Fruit fly (Drosophila melanogaster) whole organism, wandering third instar larva: ENCODE measurements around the gene yellow-e2.

Experiments
- Abd-B ChIP-seq: fragments of >200 bp; optimal IDR thresholded peaks from 2 replicates; lab custom pipeline; 2017; ENCODE audit warnings: missing biosample characterization, missing genetic modification characterization
- CG32264 ChIP-seq: fragments of 200-800 bp; sonication (Bioruptor generic); optimal IDR thresholded peaks from 2 replicates; lab custom pipeline; 2016; ENCODE audit warnings: missing biosample characterization, missing genetic modification characterization
- CG9705 ChIP-seq: fragments of 200-800 bp; sonication (Bioruptor generic); optimal IDR thresholded peaks from 2 replicates; lab custom pipeline; 2018; ENCODE audit warnings: missing biosample characterization, mild to moderate bottlenecking, missing genetic modification characterization
- Dfd ChIP-seq: fragments of >200 bp; optimal IDR thresholded peaks from 2 replicates; lab custom pipeline; 2017; ENCODE audit warnings: missing biosample characterization, missing genetic modification characterization
- Dif ChIP-seq: fragments of 200-275, 200-300 bp; sonication (Bioruptor generic); optimal IDR thresholded peaks from 2 replicates; lab custom pipeline; 2018; ENCODE audit warnings: missing biosample characterization, missing genetic modification characterization; ENCODE audit not compliant: partially characterized antibody
- GATAd ChIP-seq: sonication (Bioruptor generic); optimal IDR thresholded peaks from 2 replicates; lab custom pipeline; 2016; ENCODE audit warnings: missing biosample characterization, missing genetic modification characterization
- HLH106 ChIP-seq: fragments of 200-800 bp; optimal IDR thresholded peaks from 3 replicates; lab custom pipeline; 2019; ENCODE audit warnings: missing biosample characterization, mild to moderate bottlenecking, missing genetic modification characterization, moderate library complexity
- Hnf4 ChIP-seq: fragments of 200-800 bp; sonication (Bioruptor generic); optimal IDR thresholded peaks from 2 replicates; lab custom pipeline; 2016; ENCODE audit warnings: missing biosample characterization, mild to moderate bottlenecking, missing genetic modification characterization
- Hr78 ChIP-seq: fragments of >200 bp; optimal IDR thresholded peaks from 2 replicates; lab custom pipeline; 2017; ENCODE audit warnings: missing biosample characterization, missing genetic modification characterization
- Hr83 ChIP-seq: fragments of 200-300 bp; sonication (Bioruptor generic); optimal IDR thresholded peaks from 2 replicates; lab custom pipeline; 2016; ENCODE audit warnings: missing biosample characterization, mild to moderate bottlenecking, missing genetic modification characterization, moderate library complexity; ENCODE audit not compliant: poor library complexity, severe bottlenecking
- Jra ChIP-seq: sonication (Bioruptor generic); optimal IDR thresholded peaks from 2 replicates; lab custom pipeline; 2016; ENCODE audit warnings: missing biosample characterization, missing genetic modification characterization
- Mio ChIP-seq: sonication (Bioruptor generic); optimal IDR thresholded peaks from 2 replicates; lab custom pipeline; 2016; ENCODE audit warnings: missing biosample characterization, missing genetic modification characterization
- Myc ChIP-seq: fragments of >200 bp; optimal IDR thresholded peaks from 2 replicates; lab custom pipeline; 2017
- N ChIP-seq: fragments of >200 bp; optimal IDR thresholded peaks from 2 replicates; lab custom pipeline; 2018; ENCODE audit warnings: missing biosample characterization, missing external identifiers, missing genetic modification characterization
- OdsH ChIP-seq: fragments of 200-800 bp; sonication (Bioruptor generic); optimal IDR thresholded peaks from 2 replicates; lab custom pipeline; 2016; ENCODE audit warnings: missing biosample characterization, mild to moderate bottlenecking, missing genetic modification characterization
- Rel ChIP-seq, 2 experiments: fragments of 200-800 bp; sonication (Bioruptor generic) in 1 of 2; optimal IDR thresholded peaks; 2 replicates in 1 of 2; 3 replicates in 1 of 2; lab custom pipeline; 2016 to 2019; ENCODE audit warnings: mild to moderate bottlenecking in 2 of 2, missing biosample characterization in 2 of 2, missing genetic modification characterization in 2 of 2, moderate library complexity in 1 of 2
- Sp1 ChIP-seq: fragments of 200-800 bp; sonication (Bioruptor generic); optimal IDR thresholded peaks from 3 replicates; lab custom pipeline; 2019; ENCODE audit warnings: missing biosample characterization, mild to moderate bottlenecking, missing genetic modification characterization, moderate library complexity
- Vsx2 ChIP-seq: fragments of 200-300, 225-300 bp; sonication (Bioruptor generic); optimal IDR thresholded peaks from 2 replicates; lab custom pipeline; 2018; ENCODE audit warnings: missing biosample characterization, missing genetic modification characterization; ENCODE audit not compliant: partially characterized antibody
- br ChIP-seq: fragments of 200-800 bp; sonication (Bioruptor generic); optimal IDR thresholded peaks from 2 replicates; lab custom pipeline; 2016; ENCODE audit warnings: missing biosample characterization, missing genetic modification characterization
- brk ChIP-seq: fragments of 200-800 bp; sonication (Bioruptor generic); optimal IDR thresholded peaks from 2 replicates; lab custom pipeline; 2016; ENCODE audit warnings: missing biosample characterization, mild to moderate bottlenecking, missing genetic modification characterization
- dl ChIP-seq, 2 experiments: fragments of 175-275, 200-275 bp in 1 of 2; fragments of 200-275 bp in 1 of 2; sonication (Bioruptor generic); optimal IDR thresholded peaks; lab custom pipeline; 2018; ENCODE audit warnings: mild to moderate bottlenecking in 2 of 2, missing biosample characterization in 2 of 2, missing genetic modification characterization in 2 of 2, moderate library complexity in 2 of 2; ENCODE audit not compliant: partially characterized antibody in 2 of 2, insufficient read depth in 1 of 2
- dmrt93B ChIP-seq: fragments of 200-800 bp; sonication (Bioruptor generic); optimal IDR thresholded peaks from 2 replicates; lab custom pipeline; 2018; ENCODE audit warnings: missing biosample characterization, mild to moderate bottlenecking, missing genetic modification characterization
- dsf ChIP-seq: sonication (Bioruptor generic); optimal IDR thresholded peaks from 2 replicates; lab custom pipeline; 2016; ENCODE audit warnings: missing biosample characterization, missing genetic modification characterization, borderline replicate concordance
- ey ChIP-seq: fragments of 200-800 bp; sonication (Bioruptor generic); optimal IDR thresholded peaks from 2 replicates; lab custom pipeline; 2016; ENCODE audit warnings: missing biosample characterization, missing genetic modification characterization
- foxo ChIP-seq, 2 experiments: fragments of 200-800 bp; sonication (Bioruptor generic); optimal IDR thresholded peaks; 2 replicates in 1 of 2; 3 replicates in 1 of 2; lab custom pipeline; 2016 to 2017; ENCODE audit warnings: missing biosample characterization in 2 of 2, missing genetic modification characterization in 2 of 2
- fru ChIP-seq: fragments of 200-800 bp; sonication (Bioruptor generic); optimal IDR thresholded peaks from 3 replicates; lab custom pipeline; 2016; ENCODE audit warnings: missing biosample characterization, mild to moderate bottlenecking, missing genetic modification characterization
- h ChIP-seq: fragments of 200-800 bp; sonication (Bioruptor generic); optimal IDR thresholded peaks from 3 replicates; lab custom pipeline; 2016; ENCODE audit warnings: missing biosample characterization, mild to moderate bottlenecking, missing genetic modification characterization
- jim ChIP-seq: fragments of 175-275, 200-325 bp; sonication (Bioruptor generic); optimal IDR thresholded peaks from 2 replicates; lab custom pipeline; 2016; ENCODE audit warnings: missing biosample characterization, mild to moderate bottlenecking, missing genetic modification characterization
- lola ChIP-seq: fragments of >200 bp; optimal IDR thresholded peaks from 2 replicates; lab custom pipeline; 2017; ENCODE audit warnings: missing biosample characterization, missing genetic modification characterization
- pan ChIP-seq: fragments of >200 bp; optimal IDR thresholded peaks from 2 replicates; lab custom pipeline; 2017
- psq ChIP-seq: fragments of 200-800 bp; sonication (Bioruptor generic); optimal IDR thresholded peaks from 3 replicates; lab custom pipeline; 2017; ENCODE audit warnings: missing biosample characterization, mild to moderate bottlenecking, missing genetic modification characterization, moderate library complexity
- rgr ChIP-seq: fragments of 200-800 bp; sonication (Bioruptor generic); optimal IDR thresholded peaks from 3 replicates; lab custom pipeline; 2016; ENCODE audit warnings: missing biosample characterization, mild to moderate bottlenecking, missing genetic modification characterization
- sage ChIP-seq: fragments of 200-800 bp; sonication (Bioruptor generic); optimal IDR thresholded peaks from 2 replicates; lab custom pipeline; 2016; ENCODE audit warnings: missing biosample characterization, mild to moderate bottlenecking, missing genetic modification characterization
- sv ChIP-seq: fragments of 200-800 bp; sonication (Bioruptor generic); optimal IDR thresholded peaks from 3 replicates; lab custom pipeline; 2016; ENCODE audit warnings: missing biosample characterization, missing genetic modification characterization
- tai ChIP-seq: sonication (Bioruptor generic); optimal IDR thresholded peaks from 2 replicates; lab custom pipeline; 2016; ENCODE audit warnings: missing biosample characterization, missing genetic modification characterization
- usp ChIP-seq: fragments of >200 bp; optimal IDR thresholded peaks from 2 replicates; lab custom pipeline; 2017; ENCODE audit warnings: missing biosample characterization, missing genetic modification characterization
- woc ChIP-seq: sonication (Bioruptor generic); optimal IDR thresholded peaks from 2 replicates; lab custom pipeline; 2016; ENCODE audit warnings: missing biosample characterization, mild to moderate bottlenecking, missing genetic modification characterization

yellow-e2 gene

DNA sequence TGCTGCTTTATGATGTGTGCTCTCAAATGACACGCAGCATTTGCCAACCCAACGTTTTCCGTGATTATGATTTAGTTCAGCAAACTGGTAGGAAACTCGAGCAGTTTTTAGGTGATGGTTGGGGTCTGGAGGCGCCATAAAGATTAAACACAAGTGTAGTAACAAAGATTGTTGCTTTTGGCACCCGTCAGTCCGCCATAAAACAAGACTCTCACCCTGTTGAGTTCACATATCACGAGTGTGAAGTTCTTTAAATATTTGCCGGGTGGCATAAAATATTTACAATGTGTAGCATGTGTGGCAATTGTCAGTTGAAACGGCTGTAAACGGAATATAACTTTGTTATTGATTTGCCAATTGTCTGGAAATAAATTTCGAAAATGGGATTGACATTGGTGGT is 34.9 kb upstream of the yellow-e2 start:
- TF ChIP-seq dl (GFP tag; optimal IDR thresholded peaks at IDR 0.05; lab: Kevin White, UChicago; ENCODE audit: insufficient read depth in 1 of 2, partially characterized antibody in 2 of 2): no peak

- TF ChIP-seq Dfd (GFP tag; lab: Kevin White, UChicago): peak; percentile 43
- TF ChIP-seq usp (GFP tag; lab: Kevin White, UChicago): no peak
These were observed 29.0 kb upstream of the yellow-e2 start for dm6 chr3R:13435836-13436235.

DNA sequence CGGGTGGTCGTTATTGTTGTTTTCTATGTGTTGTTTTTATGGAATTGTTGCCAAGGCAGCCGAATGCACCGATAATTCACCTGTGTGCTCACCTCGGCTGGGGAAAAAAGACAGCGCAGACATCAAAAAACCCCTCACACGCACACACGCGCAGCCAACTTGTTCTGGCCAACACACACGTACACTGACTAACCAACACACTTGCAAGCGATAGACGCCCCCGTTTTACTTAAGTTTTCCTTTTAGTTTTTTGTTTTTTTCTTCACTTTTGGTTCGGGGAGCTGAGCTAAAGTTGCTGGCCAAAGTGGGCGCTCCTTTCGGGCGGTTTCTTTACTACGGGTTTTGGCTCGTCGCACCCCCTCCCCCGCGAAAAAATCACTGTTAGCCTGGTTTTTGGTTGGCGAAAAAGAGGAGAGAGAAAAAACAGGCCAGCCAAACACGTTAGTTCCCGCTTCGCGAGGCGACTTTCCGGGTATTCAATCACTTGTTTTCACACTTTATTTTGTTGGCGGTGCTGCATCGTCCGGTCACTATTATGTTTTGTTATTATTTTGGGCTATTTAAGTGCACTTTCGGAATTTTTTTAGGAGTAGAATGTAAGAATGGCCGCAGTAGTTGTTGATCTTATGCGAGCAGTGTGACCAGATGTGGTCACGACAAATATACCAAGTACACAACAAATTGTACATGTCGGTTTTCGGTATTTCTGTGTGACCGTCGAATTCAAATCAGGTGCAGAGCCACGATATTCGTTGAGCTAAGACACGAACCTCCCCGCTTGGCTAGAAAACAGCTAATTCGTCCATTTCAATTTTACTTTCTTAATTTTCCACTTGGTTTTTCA is 27.7 kb upstream of the yellow-e2 start, which contains the start of gene yrt:
yrt (minus strand) TSS at position 660 of the 844 bp plus-strand sequence.
- TF ChIP-seq sv (GFP tag; lab: Kevin White, UChicago) (no peak), psq (GFP tag; lab: Kevin White, UChicago) (peak; percentile 18), Hnf4 (GFP tag; lab: Kevin White, UChicago) (no peak), CG9705 (GFP tag; lab: Kevin White, UChicago) (no peak), Rel (GFP tag; optimal IDR thresholded peaks at IDR 0.05; lab: Kevin White, UChicago) (no peak), Rel (tag; optimal IDR thresholded peaks at IDR 0.05; lab: Kevin White, UChicago) (peak; percentile 44), Vsx2 (no peak), Myc (lab: Kevin White, UChicago) (peak; percentile 89)

- no peak for TF ChIP-seq dmrt93B (GFP tag; lab: Kevin White, UChicago)
- no peak for TF ChIP-seq Myc (lab: Kevin White, UChicago)
- no peak for TF ChIP-seq CG9705 (GFP tag; lab: Kevin White, UChicago)
- peak; percentile 76 for TF ChIP-seq ey (GFP tag; lab: Kevin White, UChicago)
- TF ChIP-seq usp (GFP tag; lab: Kevin White, UChicago): no peak
- peak; percentile 52 for TF ChIP-seq psq (GFP tag; lab: Kevin White, UChicago)
- TF ChIP-seq N (GFP tag; lab: Kevin White, UChicago): no peak
- no peak for TF ChIP-seq pan (lab: Kevin White, UChicago)
- no peak for TF ChIP-seq brk (GFP tag; lab: Kevin White, UChicago)
- peak; percentile 60 for TF ChIP-seq HLH106 (tag; lab: Kevin White, UChicago)
- no peak for TF ChIP-seq Jra (GFP tag; lab: Kevin White, UChicago)
- no peak for TF ChIP-seq Hr83
- no peak for TF ChIP-seq lola (GFP tag; lab: Kevin White, UChicago)
- TF ChIP-seq Mio (GFP tag; lab: Kevin White, UChicago): no peak
- no peak for TF ChIP-seq GATAd
- no peak for TF ChIP-seq Abd-B (GFP tag; lab: Kevin White, UChicago)
- peak; percentile 48 for TF ChIP-seq Hnf4 (GFP tag; lab: Kevin White, UChicago)
- TF ChIP-seq Dfd (GFP tag; lab: Kevin White, UChicago): no peak
- TF ChIP-seq Rel (GFP tag; optimal IDR thresholded peaks at IDR 0.05; lab: Kevin White, UChicago): no peak
- no peak for TF ChIP-seq Rel (tag; optimal IDR thresholded peaks at IDR 0.05; lab: Kevin White, UChicago)
- TF ChIP-seq sage: no peak
- TF ChIP-seq dl (GFP tag; optimal IDR thresholded peaks at IDR 0.05; lab: Kevin White, UChicago; ENCODE audit: insufficient read depth in 1 of 2, partially characterized antibody in 2 of 2): no peak
- peak; percentile 58 for TF ChIP-seq Sp1 (GFP tag; lab: Kevin White, UChicago)
- TF ChIP-seq rgr (GFP tag; lab: Kevin White, UChicago): peak; percentile 85
- TF ChIP-seq Vsx2: no peak
- TF ChIP-seq foxo (GFP tag; optimal IDR thresholded peaks at IDR 0.05; lab: Kevin White, UChicago): peak in 1 of 2 experiments; percentile 60
- peak; percentile 73 for TF ChIP-seq OdsH (GFP tag; lab: Kevin White, UChicago)
- TF ChIP-seq Hr78 (GFP tag; lab: Kevin White, UChicago): no peak
- peak; percentile 65 for TF ChIP-seq sv (GFP tag; lab: Kevin White, UChicago)
- TF ChIP-seq CG32264 (GFP tag; lab: Kevin White, UChicago): no peak
- no peak for TF ChIP-seq woc
- peak; percentile 54 for TF ChIP-seq br (GFP tag; lab: Kevin White, UChicago)
- no peak for TF ChIP-seq Dif (GFP tag; lab: Kevin White, UChicago)
- TF ChIP-seq h (GFP tag; lab: Kevin White, UChicago): peak; percentile 67
- TF ChIP-seq tai (GFP tag; lab: Kevin White, UChicago): peak; percentile 39
- no peak for TF ChIP-seq dsf (GFP tag; lab: Kevin White, UChicago)
- peak; percentile 73 for TF ChIP-seq fru (GFP tag; lab: Kevin White, UChicago)
- TF ChIP-seq jim: no peak
These were observed 26.8 kb upstream of the yellow-e2 start for dm6 chr3R:13433623-13434022.
